Worm (Caenorhabditis elegans) whole organism, L2 larva: ENCODE results near the gene F23D12.3.

Source experiments
- F13H6.1 ChIP-seq: sonication (generic microtip); optimal IDR thresholded peaks from 2 replicates; lab custom pipeline; 2016; ENCODE audit warnings: missing genetic modification characterization, missing compliant biosample characterization
- R02D3.7 ChIP-seq: fragments of 150-350 bp; optimal IDR thresholded peaks from 2 replicates; lab custom pipeline; 2014; ENCODE audit warnings: missing biosample characterization, missing genetic modification characterization
- Y55F3AM.14 ChIP-seq: fragments of 200-800 bp; sonication (Bioruptor generic); optimal IDR thresholded peaks from 2 replicates; lab custom pipeline; 2018; ENCODE audit warnings: mild to moderate bottlenecking, missing genetic modification characterization, missing compliant biosample characterization
- alr-1 ChIP-seq: fragments of 150-350 bp; optimal IDR thresholded peaks from 2 replicates; lab custom pipeline; 2014; ENCODE audit warnings: missing biosample characterization, missing genetic modification characterization
- aly-2 ChIP-seq: fragments of 150-350 bp; optimal IDR thresholded peaks from 2 replicates; lab custom pipeline; 2014; ENCODE audit warnings: missing biosample characterization, missing genetic modification characterization
- ama-1 ChIP-seq: fragments of 150-350 bp; optimal IDR thresholded peaks from 2 replicates; lab custom pipeline; 2018; ENCODE audit warnings: inconsistent platforms
- blmp-1 ChIP-seq: sonication (generic microtip); optimal IDR thresholded peaks from 2 replicates; lab custom pipeline; 2017; ENCODE audit warnings: missing genetic modification characterization, mild to moderate bottlenecking, missing compliant biosample characterization, antibody characterized with exemption, moderate library complexity; ENCODE audit not compliant: insufficient read depth
- ceh-16 ChIP-seq: fragments of 150-350 bp; optimal IDR thresholded peaks from 2 replicates; lab custom pipeline; 2014; ENCODE audit warnings: missing biosample characterization, missing genetic modification characterization
- ceh-82 ChIP-seq: fragments of 150-350 bp; optimal IDR thresholded peaks from 2 replicates; lab custom pipeline; 2014; ENCODE audit warnings: missing biosample characterization, missing genetic modification characterization
- crh-2 ChIP-seq: sonication (generic microtip); optimal IDR thresholded peaks from 2 replicates; lab custom pipeline; 2017; ENCODE audit warnings: missing biosample characterization, missing genetic modification characterization
- dmd-4 ChIP-seq: sonication (generic microtip); optimal IDR thresholded peaks from 2 replicates; lab custom pipeline; 2017; ENCODE audit warnings: missing biosample characterization, missing genetic modification characterization
- elt-1 ChIP-seq: fragments of 150-350 bp; optimal IDR thresholded peaks from 2 replicates; lab custom pipeline; 2014; ENCODE audit warnings: missing biosample characterization, missing genetic modification characterization
- elt-3 ChIP-seq: sonication (generic microtip); optimal IDR thresholded peaks from 2 replicates; lab custom pipeline; 2017; ENCODE audit warnings: missing biosample characterization, missing genetic modification characterization
- fos-1 ChIP-seq: fragments of 150-350 bp; optimal IDR thresholded peaks from 2 replicates; lab custom pipeline; 2014; ENCODE audit warnings: missing biosample characterization, missing genetic modification characterization
- gmeb-1 ChIP-seq: fragments of 150-350 bp; optimal IDR thresholded peaks from 2 replicates; lab custom pipeline; 2014; ENCODE audit warnings: missing biosample characterization, missing genetic modification characterization
- lin-11 ChIP-seq: fragments of 150-350 bp; sonication (generic microtip); optimal IDR thresholded peaks from 2 replicates; lab custom pipeline; 2014; ENCODE audit warnings: missing biosample characterization, missing genetic modification characterization, inconsistent platforms, mixed read lengths
- lin-13 ChIP-seq: fragments of 150-350 bp; optimal IDR thresholded peaks from 2 replicates; lab custom pipeline; 2014; ENCODE audit warnings: missing biosample characterization, missing genetic modification reagents, missing genetic modification characterization
- lin-39 ChIP-seq: fragments of 150-350 bp; optimal IDR thresholded peaks from 2 replicates; lab custom pipeline; 2014; ENCODE audit warnings: missing biosample characterization, missing genetic modification reagents, missing genetic modification characterization
- mbf-1 ChIP-seq: sonication (generic microtip); optimal IDR thresholded peaks from 2 replicates; lab custom pipeline; 2017; ENCODE audit warnings: missing biosample characterization, missing genetic modification characterization
- nhr-11 ChIP-seq: fragments of 150-350 bp; optimal IDR thresholded peaks from 2 replicates; lab custom pipeline; 2014; ENCODE audit warnings: missing biosample characterization, missing genetic modification characterization
- nhr-129 ChIP-seq: fragments of 150-350 bp; optimal IDR thresholded peaks from 2 replicates; lab custom pipeline; 2014; ENCODE audit warnings: missing biosample characterization, missing genetic modification characterization
- nhr-21 ChIP-seq: fragments of 150-350 bp; optimal IDR thresholded peaks from 2 replicates; lab custom pipeline; 2014; ENCODE audit warnings: missing biosample characterization, missing genetic modification characterization
- nhr-23 ChIP-seq: fragments of 150-350 bp; optimal IDR thresholded peaks from 2 replicates; lab custom pipeline; 2014; ENCODE audit warnings: missing biosample characterization, missing genetic modification reagents, missing genetic modification characterization
- nhr-237 ChIP-seq: fragments of 150-350 bp; optimal IDR thresholded peaks from 2 replicates; lab custom pipeline; 2014; ENCODE audit warnings: missing biosample characterization, missing genetic modification characterization
- nhr-25 ChIP-seq: fragments of 150-350 bp; sonication (generic microtip); optimal IDR thresholded peaks from 3 replicates; lab custom pipeline; 2014; ENCODE audit warnings: missing biosample characterization, missing genetic modification characterization
- nhr-6 ChIP-seq: fragments of 150-350 bp; optimal IDR thresholded peaks from 2 replicates; lab custom pipeline; 2014; ENCODE audit warnings: missing biosample characterization, missing genetic modification characterization
- sem-4 ChIP-seq: fragments of 150-350 bp; optimal IDR thresholded peaks from 2 replicates; lab custom pipeline; 2014; ENCODE audit warnings: missing biosample characterization, missing genetic modification reagents, missing genetic modification characterization
- skn-1 ChIP-seq: sonication (generic microtip); optimal IDR thresholded peaks from 2 replicates; lab custom pipeline; 2017; ENCODE audit warnings: missing biosample characterization, missing genetic modification characterization
- sma-3 ChIP-seq: sonication (generic microtip); optimal IDR thresholded peaks from 2 replicates; lab custom pipeline; 2016; ENCODE audit warnings: missing genetic modification reagents, missing genetic modification characterization, missing compliant biosample characterization
- sma-9 ChIP-seq, 2 experiments: fragments of 150-350 bp in 1 of 2; sonication (generic microtip) in 1 of 2; optimal IDR thresholded peaks; 2 replicates each; lab custom pipeline; 2014 to 2016; ENCODE audit warnings: missing genetic modification characterization in 2 of 2, mild to moderate bottlenecking in 1 of 2, missing biosample characterization in 1 of 2, missing compliant biosample characterization in 1 of 2, missing genetic modification reagents in 1 of 2, moderate library complexity in 1 of 2
- snpc-4 ChIP-seq: fragments of 150-350 bp; optimal IDR thresholded peaks from 2 replicates; lab custom pipeline; 2014; ENCODE audit warnings: missing biosample characterization, missing genetic modification characterization
- unc-39 ChIP-seq: fragments of 150-350 bp; optimal IDR thresholded peaks from 2 replicates; lab custom pipeline; 2014; ENCODE audit warnings: missing biosample characterization, missing genetic modification characterization
- unc-55 ChIP-seq: fragments of 150-350 bp; sonication (generic microtip); optimal IDR thresholded peaks from 3 replicates; lab custom pipeline; 2014; ENCODE audit warnings: missing biosample characterization, missing genetic modification reagents, missing genetic modification characterization
- zag-1 ChIP-seq: fragments of 150-350 bp; optimal IDR thresholded peaks from 2 replicates; lab custom pipeline; 2014; ENCODE audit warnings: missing biosample characterization, missing genetic modification characterization
- ztf-1 ChIP-seq: fragments of 200-800 bp; sonication (Bioruptor generic); conservative IDR thresholded peaks from 2 replicates; pipeline ENCODE4 v1.3.6; 2022; ENCODE audit warnings: missing genetic modification characterization, missing compliant biosample characterization
- ztf-11 ChIP-seq: sonication (generic microtip); optimal IDR thresholded peaks from 2 replicates; lab custom pipeline; 2017; ENCODE audit warnings: missing biosample characterization, missing genetic modification characterization
- ztf-4 ChIP-seq: fragments of 150-350 bp; optimal IDR thresholded peaks from 2 replicates; lab custom pipeline; 2014; ENCODE audit warnings: missing biosample characterization, missing genetic modification characterization

The F23D12.3 gene

DNA sequence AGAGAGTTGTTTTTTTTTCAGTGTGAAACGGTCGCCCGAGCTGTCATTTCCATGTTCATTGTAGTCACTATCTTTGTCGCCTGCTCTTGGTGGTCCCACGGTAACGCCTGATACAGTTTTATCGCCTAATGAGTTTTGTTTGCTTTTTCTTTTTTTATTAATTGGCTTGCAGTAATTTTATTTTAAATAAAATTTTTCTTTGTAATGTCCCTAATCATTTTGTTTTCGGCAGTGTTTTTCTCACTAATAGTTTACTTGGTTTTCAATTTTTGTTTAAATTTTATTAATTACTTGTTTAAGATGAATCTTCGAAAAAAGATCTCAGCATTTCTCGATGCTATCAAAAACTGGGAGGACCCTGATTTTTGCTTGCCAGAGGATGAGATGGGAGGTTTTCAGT is 23.2 kb downstream of the F23D12.3 start, which contains the start of gene M163.22:
Gene M163.22 (plus strand): TSS at position 301 of the 400 bp plus-strand sequence.
- TF ChIP-seq gmeb-1 (tag; lab: Kevin White, UChicago) = no peak
- no peak for TF ChIP-seq crh-2
- no peak for TF ChIP-seq nhr-25
- no peak for TF ChIP-seq elt-1
- no peak for TF ChIP-seq R02D3.7 (tag; lab: Kevin White, UChicago)
- TF ChIP-seq elt-3 (tag; lab: Kevin White, UChicago) = no peak
- TF ChIP-seq blmp-1 (tag; lab: Kevin White, UChicago) = no peak
- no peak for TF ChIP-seq ztf-11 (tag; lab: Kevin White, UChicago)
- no peak for TF ChIP-seq ztf-1 (GFP tag; lab: Robert Waterston, UW)
- TF ChIP-seq aly-2 (tag; lab: Kevin White, UChicago) = no peak
- no peak for TF ChIP-seq nhr-237
- TF ChIP-seq nhr-23 = no peak
- TF ChIP-seq sem-4 (tag; lab: Kevin White, UChicago) = no peak
- TF ChIP-seq Y55F3AM.14 (GFP tag; lab: Kevin White, UChicago) = no peak
- no peak for TF ChIP-seq dmd-4 (tag; lab: Kevin White, UChicago)
- TF ChIP-seq ceh-16 (tag; lab: Kevin White, UChicago) = no peak
- no peak for TF ChIP-seq F13H6.1

DNA sequence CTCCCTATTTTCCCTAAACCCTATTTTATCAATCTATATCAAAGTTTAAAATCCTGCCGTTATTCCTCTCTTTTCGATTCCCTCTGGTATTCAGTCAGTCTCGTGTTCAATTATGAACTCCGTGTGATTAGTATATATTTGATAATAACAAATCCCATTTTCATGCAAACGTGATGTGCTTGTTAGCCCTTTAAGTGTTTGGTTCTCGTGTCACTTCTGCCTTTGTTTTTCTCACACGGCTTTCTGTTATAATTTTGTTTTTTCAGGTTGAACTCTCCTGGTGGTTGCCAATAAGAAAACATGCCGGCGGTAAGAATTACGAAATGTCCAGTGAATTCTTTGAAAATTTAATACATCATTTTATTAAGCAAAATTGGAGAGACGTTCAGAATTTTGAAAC is 24.1 kb downstream of the F23D12.3 start, which contains the start of gene M163.21:
Gene M163.21 (plus strand): TSS at position 301 of the 400 bp plus-strand sequence.
- TF ChIP-seq nhr-6 (tag; lab: Kevin White, UChicago) (no peak), nhr-25 (no peak), ztf-4 (tag; lab: Kevin White, UChicago) (no peak), elt-3 (tag; lab: Kevin White, UChicago) (no peak)

DNA sequence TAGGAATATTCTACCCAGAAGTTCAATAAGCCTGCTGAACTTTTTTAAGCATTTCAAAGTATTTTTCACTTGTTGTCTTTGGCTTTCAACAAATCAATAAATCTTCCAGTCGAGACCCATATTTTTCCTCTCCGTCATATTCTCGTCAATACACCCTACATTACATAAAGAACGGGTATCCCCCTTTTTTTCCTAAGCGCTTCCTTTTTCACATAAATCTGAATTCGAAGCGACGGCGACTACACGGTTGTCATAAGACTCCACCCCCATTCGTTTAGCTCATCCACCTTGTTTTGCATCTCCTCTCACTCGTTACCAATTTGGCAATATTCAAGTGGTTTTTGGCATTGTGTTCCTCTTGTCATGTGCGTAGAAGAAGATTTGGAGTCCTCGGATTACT is 26.9 kb downstream of the F23D12.3 start, which contains the start of gene M163.9:
Gene M163.9 (plus strand): TSS at position 301 of the 400 bp plus-strand sequence.
- TF ChIP-seq elt-1 = no peak
- TF ChIP-seq fos-1 (tag; lab: Kevin White, UChicago) = no peak
- TF ChIP-seq lin-39 (tag; lab: Kevin White, UChicago) = no peak
- no peak for TF ChIP-seq alr-1 (tag; lab: Kevin White, UChicago)
- TF ChIP-seq nhr-237 = no peak
- TF ChIP-seq unc-55 (GFP tag; lab: Kevin White, UChicago) = no peak
- no peak for TF ChIP-seq ceh-82
- no peak for TF ChIP-seq snpc-4 (tag; lab: Kevin White, UChicago)
- no peak for TF ChIP-seq ama-1 (lab: Kevin White, UChicago)
- TF ChIP-seq sma-9 (GFP tag; optimal IDR thresholded peaks at IDR 0.05; lab: Kevin White, UChicago) = no peak
- no peak for TF ChIP-seq sma-9 (tag; optimal IDR thresholded peaks at IDR 0.05; lab: Kevin White, UChicago)
- no peak for TF ChIP-seq unc-39
- no peak for TF ChIP-seq crh-2
- TF ChIP-seq lin-13 = no peak
- no peak for TF ChIP-seq R02D3.7 (tag; lab: Kevin White, UChicago)
- TF ChIP-seq aly-2 (tag; lab: Kevin White, UChicago) = no peak
- TF ChIP-seq dmd-4 (tag; lab: Kevin White, UChicago) = no peak
- no peak for TF ChIP-seq nhr-11 (tag; lab: Kevin White, UChicago)
- TF ChIP-seq nhr-21 = no peak
- no peak for TF ChIP-seq ztf-4 (tag; lab: Kevin White, UChicago)

DNA sequence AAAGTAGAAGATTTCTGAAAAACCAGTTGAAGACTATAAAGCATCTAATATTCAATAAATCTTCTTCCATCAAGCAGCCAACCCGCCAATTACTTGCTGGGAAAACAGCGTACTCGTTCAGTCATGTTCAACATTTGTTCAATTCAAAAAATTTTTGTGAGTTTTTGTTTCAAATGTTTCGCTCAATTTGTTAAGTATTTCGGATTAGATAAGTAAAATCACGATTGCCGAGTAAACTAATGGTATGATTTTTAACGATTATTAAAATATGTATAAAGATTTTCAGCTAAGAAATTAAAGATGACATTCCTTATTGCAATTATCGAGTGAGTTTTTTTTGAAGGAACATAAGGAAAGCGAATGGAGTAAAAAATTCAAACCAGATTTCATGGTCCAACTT is 28.3 kb downstream of the F23D12.3 start, which contains the start of gene M163.10:
Gene M163.10 (plus strand): TSS at position 301 of the 400 bp plus-strand sequence.
- TF ChIP-seq blmp-1 (tag; lab: Kevin White, UChicago) (no peak), unc-39 (no peak)

DNA sequence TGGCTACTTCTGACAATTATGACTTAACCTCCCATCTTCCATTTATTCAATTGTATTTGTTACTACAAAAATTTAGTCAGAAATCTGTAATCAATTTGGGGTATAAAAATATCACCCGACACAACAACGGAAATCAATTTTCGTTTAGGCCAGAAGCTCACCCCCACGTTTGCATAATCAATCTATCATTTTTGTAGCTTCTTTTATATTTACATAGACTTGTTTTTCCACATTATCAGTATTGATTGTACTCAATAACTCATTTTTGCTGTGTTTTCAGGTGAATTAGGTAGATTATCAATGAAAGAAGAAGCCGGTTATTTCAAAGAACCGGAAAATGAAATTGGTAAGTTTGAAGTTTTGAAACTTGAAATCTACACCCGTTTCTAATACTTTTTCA is 31.3 kb downstream of the F23D12.3 start, which contains the start of gene M163.5:
Gene M163.5 (plus strand): TSS at position 301 of the 400 bp plus-strand sequence.
- TF ChIP-seq alr-1 (tag; lab: Kevin White, UChicago) (no peak), elt-1 (no peak), zag-1 (no peak), nhr-129 (tag; lab: Kevin White, UChicago) (no peak), Y55F3AM.14 (GFP tag; lab: Kevin White, UChicago) (no peak), lin-11 (tag; lab: Kevin White, UChicago) (no peak), sma-3 (GFP tag; lab: Kevin White, UChicago) (no peak), nhr-6 (tag; lab: Kevin White, UChicago) (no peak), snpc-4 (tag; lab: Kevin White, UChicago) (no peak), skn-1 (tag; lab: Kevin White, UChicago) (no peak), nhr-11 (tag; lab: Kevin White, UChicago) (no peak), gmeb-1 (tag; lab: Kevin White, UChicago) (no peak), mbf-1 (no peak)
- TF ChIP-seq, all 48 proteins: peak for 0
